Fruit fly (Drosophila melanogaster): ENCODE data around the gene MetRS-m.

Gene MetRS-m

DNA sequence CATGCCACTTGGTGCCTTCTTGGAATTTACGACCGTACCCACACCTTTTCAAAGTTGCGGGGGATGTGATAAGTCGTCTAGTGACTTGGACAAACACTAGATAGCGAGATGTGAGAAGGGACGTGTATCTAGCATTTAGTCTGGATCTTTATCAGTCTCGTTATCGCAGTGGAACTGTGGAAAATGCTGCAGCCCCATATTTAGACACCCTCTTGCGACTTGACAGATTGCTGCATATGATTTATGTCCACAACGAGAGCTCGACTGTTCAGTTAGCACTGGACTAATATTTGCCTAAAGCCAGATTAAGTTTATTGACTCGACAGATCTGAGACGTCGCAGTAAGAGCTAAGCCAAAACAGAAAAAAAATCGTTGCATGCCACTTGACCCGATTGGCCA lies 40.1 kb upstream of the MetRS-m start (continued):
- TF ChIP-seq CG2116 (GFP tag; optimal IDR thresholded peaks at IDR 0.05) (peak; percentile 3), CG4730 (GFP tag; IDR thresholded peaks at IDR 0.05) (no peak), CG12155 (GFP tag; optimal IDR thresholded peaks at IDR 0.05) (no peak), CG8290 (GFP tag; optimal IDR thresholded peaks at IDR 0.05) (no peak), CG8290 (tag; optimal IDR thresholded peaks at IDR 0.05) (peak in 1 of 2 experiments; percentile 16), nom (GFP tag; optimal IDR thresholded peaks at IDR 0.05) (no peak), CoRest (tag; optimal IDR thresholded peaks at IDR 0.05) (no peak), hbn (GFP tag; IDR thresholded peaks at IDR 0.05; ENCODE audit: partially characterized antibody) (no peak), Mad (GFP tag; optimal IDR thresholded peaks at IDR 0.05) (no peak), tll (GFP tag; optimal IDR thresholded peaks at IDR 0.05) (no peak), Hmx (GFP tag; optimal IDR thresholded peaks at IDR 0.05) (no peak), CG1024 (GFP tag; IDR thresholded peaks at IDR 0.05) (0 out of 2 replicates have a peak, but pooled peaks have one; percentile 30), CG10462 (GFP tag; optimal IDR thresholded peaks at IDR 0.05) (no peak), CG17328 (GFP tag; IDR thresholded peaks at IDR 0.05) (no peak), slp2 (GFP tag; optimal IDR thresholded peaks at IDR 0.05) (no peak), CG32772 (GFP tag; IDR thresholded peaks at IDR 0.05) (no peak), D19A (tag; optimal IDR thresholded peaks at IDR 0.05) (peak; percentile 16), corto (GFP tag; optimal IDR thresholded peaks at IDR 0.05) (no peak), CG4707 (GFP tag; optimal IDR thresholded peaks at IDR 0.05) (peak; percentile 37), Lpt (GFP tag; optimal IDR thresholded peaks at IDR 0.05) (no peak), CG6791 (GFP tag; IDR thresholded peaks at IDR 0.05; ENCODE audit: partially characterized antibody) (no peak), D (optimal IDR thresholded peaks at IDR 0.05) (no peak), D (GFP tag; optimal IDR thresholded peaks at IDR 0.05) (peak; percentile 31), H15 (GFP tag; IDR thresholded peaks at IDR 0.05) (no peak), dpn (GFP tag; optimal IDR thresholded peaks at IDR 0.05) (no peak), CG7745 (tag; optimal IDR thresholded peaks at IDR 0.05) (no peak), CG17186 (GFP tag; optimal IDR thresholded peaks at IDR 0.05) (peak; percentile 21), twi (tag; optimal IDR thresholded peaks at IDR 0.05) (no peak), CG9609 (GFP tag; optimal IDR thresholded peaks at IDR 0.05) (no peak), pita (GFP tag; optimal IDR thresholded peaks at IDR 0.05) (no peak), CG6254 (GFP tag; optimal IDR thresholded peaks at IDR 0.05) (peak; percentile 43), CG8089 (GFP tag; optimal IDR thresholded peaks at IDR 0.05) (no peak), CG3065 (GFP tag; optimal IDR thresholded peaks at IDR 0.05) (no peak), CG42726 (GFP tag; IDR thresholded peaks at IDR 0.05; ENCODE audit: partially characterized antibody) (no peak), Ravus (GFP tag; IDR thresholded peaks at IDR 0.05) (no peak), cas (GFP tag; IDR thresholded peaks at IDR 0.05) (no peak), CG12744 (GFP tag; optimal IDR thresholded peaks at IDR 0.05) (no peak), ato (GFP tag; IDR thresholded peaks at IDR 0.05; ENCODE audit: partially characterized antibody) (no peak), zfh2 (GFP tag; optimal IDR thresholded peaks at IDR 0.05) (no peak), Aef1 (GFP tag; IDR thresholded peaks at IDR 0.05) (no peak), stc (GFP tag; IDR thresholded peaks at IDR 0.05) (no peak), cwo (GFP tag; optimal IDR thresholded peaks at IDR 0.05) (no peak), CG3847 (GFP tag; IDR thresholded peaks at IDR 0.05) (no peak), ranshi (GFP tag; IDR thresholded peaks at IDR 0.05) (peak; percentile 7; the same call in 1 of the 2 replicates), bsh (GFP tag; optimal IDR thresholded peaks at IDR 0.05) (peak in 1 of 2 experiments; percentile 43), CG17361 (GFP tag; IDR thresholded peaks at IDR 0.05) (no peak), CG15073 (GFP tag; optimal IDR thresholded peaks at IDR 0.05) (no peak), CG7987 (GFP tag; optimal IDR thresholded peaks at IDR 0.05) (peak; percentile 71), Dad (GFP tag; optimal IDR thresholded peaks at IDR 0.05) (no peak), insv (GFP tag; optimal IDR thresholded peaks at IDR 0.05) (no peak), tio (GFP tag; optimal IDR thresholded peaks at IDR 0.05) (no peak), ci (GFP tag; IDR thresholded peaks at IDR 0.05) (peak; percentile 81; the same call in 2 of the 3 replicates)

All from whole organism, embryonic.